Fruit fly (Drosophila melanogaster) whole organism, embryonic: ENCODE results near the gene tbrd-1.
A peak's percentile ranks its signal among the peaks of the same experiment; 100 is the strongest.

ENCODE experiments used
- CG10431 ChIP-seq: fragments of 200-800 bp; sonication (Bioruptor generic); optimal IDR thresholded peaks from 3 replicates; lab custom pipeline; 2018; ENCODE audit warnings: missing biosample characterization, mild to moderate bottlenecking, missing genetic modification characterization
- CG11504 ChIP-seq: fragments of 200-800 bp; sonication (Bioruptor generic); optimal IDR thresholded peaks from 3 replicates; lab custom pipeline; 2019; ENCODE audit warnings: missing biosample characterization, mild to moderate bottlenecking, missing genetic modification characterization, moderate library complexity
- CG12104 ChIP-seq: fragments of 200-800 bp; sonication (Bioruptor generic); optimal IDR thresholded peaks from 3 replicates; lab custom pipeline; 2016; ENCODE audit warnings: missing biosample characterization, missing genetic modification characterization
- CG12299 ChIP-seq: fragments of 200-800 bp; sonication (Bioruptor generic); optimal IDR thresholded peaks from 2 replicates; lab custom pipeline; 2018; ENCODE audit warnings: missing biosample characterization, mild to moderate bottlenecking, missing genetic modification characterization
- CG12391 ChIP-seq: fragments of 200-800 bp; sonication (Bioruptor generic); optimal IDR thresholded peaks from 3 replicates; lab custom pipeline; 2018; ENCODE audit warnings: missing biosample characterization, mild to moderate bottlenecking, missing genetic modification characterization, moderate library complexity
- CG12942 ChIP-seq: fragments of 200-800 bp; sonication (Bioruptor generic); optimal IDR thresholded peaks from 3 replicates; lab custom pipeline; 2016; ENCODE audit warnings: missing biosample characterization, missing genetic modification characterization
- CG13624 ChIP-seq: fragments of 200-800 bp; sonication (Bioruptor generic); optimal IDR thresholded peaks from 2 replicates; lab custom pipeline; 2016; ENCODE audit warnings: missing biosample characterization, missing genetic modification characterization
- CG16813 ChIP-seq: fragments of 200-800 bp; sonication (Bioruptor generic); IDR thresholded peaks from 3 replicates; pipeline ENCODE4 v1.3.6; 2022; ENCODE audit warnings: missing biosample characterization, missing genetic modification characterization; ENCODE audit not compliant: partially characterized antibody
- CG17385 ChIP-seq: fragments of 200-800 bp; sonication (Bioruptor generic); optimal IDR thresholded peaks from 3 replicates; lab custom pipeline; 2018; ENCODE audit warnings: missing biosample characterization, mild to moderate bottlenecking, missing genetic modification characterization
- CG2678 ChIP-seq: fragments of 200-800 bp; sonication (Bioruptor generic); optimal IDR thresholded peaks from 3 replicates; lab custom pipeline; 2019; ENCODE audit warnings: missing biosample characterization, mild to moderate bottlenecking, missing genetic modification characterization, moderate library complexity
- CG33213 ChIP-seq: fragments of 200-800 bp; sonication (Bioruptor generic); optimal IDR thresholded peaks from 3 replicates; lab custom pipeline; 2016; ENCODE audit warnings: missing biosample characterization, missing genetic modification characterization
- CG4424 ChIP-seq: fragments of 200-800 bp; sonication (Bioruptor generic); optimal IDR thresholded peaks from 3 replicates; lab custom pipeline; 2016; ENCODE audit warnings: missing biosample characterization, missing genetic modification characterization
- CG5245 ChIP-seq: fragments of 200-800 bp; sonication (Bioruptor generic); optimal IDR thresholded peaks from 3 replicates; lab custom pipeline; 2016; ENCODE audit warnings: missing biosample characterization, missing genetic modification characterization
- CG6854 ChIP-seq: fragments of 200-800 bp; sonication (Bioruptor generic); optimal IDR thresholded peaks from 3 replicates; lab custom pipeline; 2017; ENCODE audit warnings: missing biosample characterization, mild to moderate bottlenecking, missing genetic modification characterization
- CG7745 ChIP-seq: fragments of 200-800 bp; sonication (Bioruptor generic); optimal IDR thresholded peaks from 2 replicates; lab custom pipeline; 2018; ENCODE audit warnings: missing biosample characterization, mild to moderate bottlenecking, missing genetic modification characterization, moderate library complexity
- CHES-1-like ChIP-seq: fragments of 200-800 bp; sonication (Bioruptor generic); optimal IDR thresholded peaks from 2 replicates; lab custom pipeline; 2016; ENCODE audit warnings: missing biosample characterization, missing genetic modification characterization
- Ets97D ChIP-seq: fragments of 200-800 bp; sonication (Bioruptor generic); optimal IDR thresholded peaks from 3 replicates; lab custom pipeline; 2016; ENCODE audit warnings: missing biosample characterization, missing genetic modification characterization
- Fer3 ChIP-seq: fragments of 200-800 bp; sonication (Bioruptor generic); optimal IDR thresholded peaks from 2 replicates; lab custom pipeline; 2018; ENCODE audit warnings: missing biosample characterization, mild to moderate bottlenecking, missing genetic modification characterization, moderate library complexity
- Hmr ChIP-seq: fragments of 200-800 bp; sonication (Bioruptor generic); optimal IDR thresholded peaks from 3 replicates; lab custom pipeline; 2017; ENCODE audit warnings: mild to moderate bottlenecking, missing biosample characterization, missing genetic modification reagents, missing genetic modification characterization
- Jarid2 ChIP-seq: fragments of 200-800 bp; sonication (Bioruptor generic); optimal IDR thresholded peaks from 3 replicates; lab custom pipeline; 2017; ENCODE audit warnings: mild to moderate bottlenecking, missing biosample characterization, missing genetic modification reagents, missing genetic modification characterization
- Kr ChIP-seq: fragments of 200-800 bp; sonication (Bioruptor generic); optimal IDR thresholded peaks from 2 replicates; lab custom pipeline; 2017; ENCODE audit warnings: missing biosample characterization, mild to moderate bottlenecking, missing genetic modification characterization
- NFAT ChIP-seq: fragments of 200-800 bp; sonication (Bioruptor generic); IDR thresholded peaks from 2 replicates; pipeline ENCODE4 v1.3.6; 2022; ENCODE audit warnings: missing biosample characterization, missing genetic modification characterization
- NK7.1 ChIP-seq: fragments of 200-800 bp; sonication (Bioruptor generic); optimal IDR thresholded peaks from 3 replicates; lab custom pipeline; 2016; ENCODE audit warnings: missing biosample characterization, missing genetic modification characterization
- Optix ChIP-seq: fragments of 200-800 bp; sonication (Bioruptor generic); IDR thresholded peaks from 3 replicates; pipeline ENCODE4 v1.3.6; 2022; ENCODE audit warnings: missing biosample characterization, missing genetic modification characterization
- PHDP ChIP-seq: fragments of 200-800 bp; sonication (Bioruptor generic); optimal IDR thresholded peaks from 3 replicates; lab custom pipeline; 2018; ENCODE audit warnings: missing biosample characterization, mild to moderate bottlenecking, missing genetic modification characterization, moderate library complexity
- Pdp1 ChIP-seq, 2 experiments: fragments of 200-800 bp; sonication (Bioruptor generic); optimal IDR thresholded peaks; 3 replicates each; lab custom pipeline; 2016; ENCODE audit warnings: missing biosample characterization in 2 of 2, missing genetic modification characterization in 2 of 2, mild to moderate bottlenecking in 1 of 2, moderate library complexity in 1 of 2
- Poxn ChIP-seq: fragments of 200-800 bp; sonication (Bioruptor generic); IDR thresholded peaks from 2 replicates; pipeline ENCODE4 v1.3.6; 2022; ENCODE audit warnings: missing biosample characterization, missing genetic modification characterization
- Ravus ChIP-seq: fragments of 200-800 bp; sonication (Bioruptor generic); IDR thresholded peaks from 2 replicates; pipeline ENCODE4 v1.3.6; 2022; ENCODE audit warnings: missing biosample characterization, missing genetic modification characterization
- YL-1 ChIP-seq: fragments of 200-800 bp; sonication (Bioruptor generic); optimal IDR thresholded peaks from 3 replicates; lab custom pipeline; 2017; ENCODE audit warnings: missing biosample characterization, mild to moderate bottlenecking, missing genetic modification characterization
- ash1 ChIP-seq: fragments of 200-800 bp; sonication (Bioruptor generic); optimal IDR thresholded peaks from 2 replicates; lab custom pipeline; 2018; ENCODE audit warnings: missing biosample characterization, mild to moderate bottlenecking, missing genetic modification characterization
- bcd ChIP-seq: fragments of 200-800 bp; sonication (Bioruptor generic); optimal IDR thresholded peaks from 2 replicates; lab custom pipeline; 2017; ENCODE audit warnings: missing biosample characterization, mild to moderate bottlenecking, missing genetic modification characterization
- croc ChIP-seq: fragments of 200-800 bp; sonication (Bioruptor generic); conservative IDR thresholded peaks from 3 replicates; pipeline ENCODE4 v1.3.6; 2022; ENCODE audit warnings: missing biosample characterization, missing genetic modification characterization
- dan ChIP-seq: fragments of 200-800 bp; sonication (Bioruptor generic); IDR thresholded peaks from 2 replicates; pipeline ENCODE4 v1.3.6; 2022; ENCODE audit warnings: missing biosample characterization, missing genetic modification characterization
- danr ChIP-seq: fragments of 200-800 bp; sonication (Bioruptor generic); IDR thresholded peaks from 2 replicates; pipeline ENCODE4 v1.3.6; 2022; ENCODE audit warnings: missing biosample characterization, missing genetic modification characterization
- exex ChIP-seq: fragments of 200-800 bp; sonication (Bioruptor generic); optimal IDR thresholded peaks from 4 replicates; lab custom pipeline; 2018; ENCODE audit warnings: missing biosample characterization, mild to moderate bottlenecking, missing genetic modification characterization, moderate library complexity
- fd64A ChIP-seq: fragments of 200-800 bp; sonication (Bioruptor generic); optimal IDR thresholded peaks from 3 replicates; lab custom pipeline; 2018; ENCODE audit warnings: missing biosample characterization, mild to moderate bottlenecking, missing genetic modification characterization
- h ChIP-seq: fragments of >200 bp; optimal IDR thresholded peaks from 2 replicates; lab custom pipeline; 2017
- inv ChIP-seq: fragments of 200-800 bp; sonication (Bioruptor generic); IDR thresholded peaks from 2 replicates; pipeline ENCODE4 v1.3.6; 2022; ENCODE audit warnings: missing biosample characterization, missing genetic modification characterization; ENCODE audit not compliant: partially characterized antibody
- jigr1 ChIP-seq: fragments of 200-800 bp; sonication (Bioruptor generic); IDR thresholded peaks from 3 replicates; pipeline ENCODE4 v1.3.6; 2022; ENCODE audit warnings: missing biosample characterization, missing genetic modification characterization
- jumu ChIP-seq: fragments of 200-800 bp; sonication (Bioruptor generic); optimal IDR thresholded peaks from 3 replicates; lab custom pipeline; 2016; ENCODE audit warnings: missing biosample characterization, missing genetic modification characterization
- knrl ChIP-seq: fragments of 200-800 bp; sonication (Bioruptor generic); IDR thresholded peaks from 3 replicates; pipeline ENCODE4 v1.3.6; 2022; ENCODE audit warnings: missing biosample characterization, missing genetic modification characterization; ENCODE audit not compliant: partially characterized antibody
- maf-S ChIP-seq: fragments of 200-800 bp; sonication (Bioruptor generic); optimal IDR thresholded peaks from 2 replicates; lab custom pipeline; 2016; ENCODE audit warnings: missing biosample characterization, missing genetic modification characterization
- pb ChIP-seq: fragments of 200-800 bp; sonication (Bioruptor generic); optimal IDR thresholded peaks from 3 replicates; lab custom pipeline; 2016; ENCODE audit warnings: missing biosample characterization, missing genetic modification characterization
- pho ChIP-seq: fragments of 200-800 bp; sonication (Bioruptor generic); optimal IDR thresholded peaks from 2 replicates; lab custom pipeline; 2016; ENCODE audit warnings: missing biosample characterization, missing genetic modification characterization
- ranshi ChIP-seq: fragments of 200-800 bp; sonication (Bioruptor generic); IDR thresholded peaks from 2 replicates; pipeline ENCODE4 v1.3.6; 2022; ENCODE audit warnings: missing biosample characterization, missing genetic modification characterization
- sna ChIP-seq: fragments of 200-800 bp; sonication (Bioruptor generic); IDR thresholded peaks from 2 replicates; pipeline ENCODE4 v1.3.6; 2022; ENCODE audit warnings: missing biosample characterization, missing genetic modification characterization; ENCODE audit not compliant: partially characterized antibody
- sqz ChIP-seq: fragments of 200-800 bp; sonication (Bioruptor generic); optimal IDR thresholded peaks from 3 replicates; lab custom pipeline; 2018; ENCODE audit warnings: missing biosample characterization, mild to moderate bottlenecking, missing genetic modification characterization
- tin ChIP-seq: fragments of 200-800 bp; sonication (Bioruptor generic); optimal IDR thresholded peaks from 3 replicates; lab custom pipeline; 2016; ENCODE audit warnings: missing biosample characterization, missing genetic modification characterization
- toy ChIP-seq: fragments of 200-800 bp; sonication (Bioruptor generic); IDR thresholded peaks from 2 replicates; pipeline ENCODE4 v1.3.6; 2022; ENCODE audit warnings: missing biosample characterization, missing genetic modification characterization
- usp ChIP-seq: fragments of >200 bp; optimal IDR thresholded peaks from 2 replicates; lab custom pipeline; 2017; ENCODE audit warnings: missing biosample characterization, missing genetic modification characterization

tbrd-1 gene

dm6 chr3R:23922502-23923350 lies 29.4 kb upstream of the tbrd-1 start, which contains the start of the genes sba and CG31141 (continued):
- TF ChIP-seq Poxn (no peak), Ravus (GFP tag; lab: Robert Waterston, UW) (no peak), CG11504 (peak; percentile 14), ash1 (GFP tag; lab: Kevin White, UChicago) (no peak), h (no peak), jumu (GFP tag; lab: Kevin White, UChicago) (no peak), maf-S (GFP tag; lab: Kevin White, UChicago) (no peak), dan (no peak), CG7745 (tag; lab: Kevin White, UChicago) (no peak), CG2678 (no peak), NFAT (GFP tag; lab: Robert Waterston, UW) (0 out of 2 replicates have a peak, but pooled peaks have one; percentile 20), CG16813 (peak; percentile 87), Fer3 (no peak), ranshi (no peak), Pdp1 (GFP tag; optimal IDR thresholded peaks at IDR 0.05; lab: Kevin White, UChicago) (peak in 1 of 2 experiments; percentile 83), CG17385 (GFP tag; lab: Kevin White, UChicago) (peak; percentile 32), sna (GFP tag; lab: Robert Waterston, UW) (peak; percentile 73), exex (tag; lab: Kevin White, UChicago) (peak; percentile 77), CG12104 (GFP tag; lab: Kevin White, UChicago) (no peak), bcd (GFP tag; lab: Kevin White, UChicago) (no peak), croc (GFP tag; lab: Robert Waterston, UW) (no peak), NK7.1 (GFP tag; lab: Kevin White, UChicago) (no peak), CG6854 (GFP tag; lab: Kevin White, UChicago) (peak; percentile 26), toy (no peak), Hmr (GFP tag; lab: Kevin White, UChicago) (peak; percentile 29), PHDP (tag; lab: Kevin White, UChicago) (peak; percentile 27), CHES-1-like (GFP tag; lab: Kevin White, UChicago) (peak; percentile 13), knrl (GFP tag; lab: Robert Waterston, UW) (peak; percentile 87), CG12299 (tag; lab: Kevin White, UChicago) (peak; percentile 50), usp (GFP tag; lab: Kevin White, UChicago) (no peak), YL-1 (peak; percentile 74), sqz (GFP tag; lab: Kevin White, UChicago) (peak; percentile 68), CG13624 (peak; percentile 29), CG10431 (GFP tag; lab: Kevin White, UChicago) (peak; percentile 3), Kr (GFP tag; lab: Kevin White, UChicago) (no peak), pho (GFP tag; lab: Kevin White, UChicago) (no peak), Ets97D (GFP tag; lab: Kevin White, UChicago) (peak; percentile 84), jigr1 (GFP tag; lab: Robert Waterston, UW) (no peak), tin (GFP tag; lab: Kevin White, UChicago) (peak; percentile 18), Jarid2 (GFP tag; lab: Kevin White, UChicago) (peak; percentile 90), fd64A (GFP tag; lab: Kevin White, UChicago) (no peak), CG4424 (GFP tag; lab: Kevin White, UChicago) (no peak), danr (no peak), Optix (GFP tag; lab: Robert Waterston, UW) (no peak), inv (GFP tag; lab: Robert Waterston, UW) (peak; percentile 78; the same call in 1 of the 2 replicates), CG12942 (GFP tag; lab: Kevin White, UChicago) (no peak), CG33213 (GFP tag; lab: Kevin White, UChicago) (peak; percentile 24), pb (GFP tag; lab: Kevin White, UChicago) (no peak), CG5245 (GFP tag; lab: Kevin White, UChicago) (no peak), CG12391 (tag; lab: Kevin White, UChicago) (peak; percentile 29)
